Worm (Caenorhabditis elegans) whole organism, L1 larva: ENCODE results near the gene pho-5.

Experiments
- C04F5.9 ChIP-seq: sonication (generic microtip); optimal IDR thresholded peaks from 2 replicates; lab custom pipeline; 2016; ENCODE audit warnings: missing genetic modification characterization, missing compliant biosample characterization
- C16A3.4 ChIP-seq: fragments of 150-350 bp; optimal IDR thresholded peaks from 2 replicates; lab custom pipeline; 2014; ENCODE audit warnings: missing biosample characterization, missing genetic modification characterization
- C34B4.2 ChIP-seq: sonication (generic microtip); optimal IDR thresholded peaks from 2 replicates; lab custom pipeline; 2017; ENCODE audit warnings: mild to moderate bottlenecking, missing genetic modification characterization, missing compliant biosample characterization
- F16B12.6 ChIP-seq: fragments of 150-350 bp; optimal IDR thresholded peaks from 2 replicates; lab custom pipeline; 2014; ENCODE audit warnings: missing biosample characterization, missing genetic modification characterization
- alr-1 ChIP-seq: fragments of 200-800 bp; sonication (Bioruptor generic); optimal IDR thresholded peaks from 2 replicates; lab custom pipeline; 2018; ENCODE audit warnings: borderline replicate concordance, mild to moderate bottlenecking, missing genetic modification characterization, missing compliant biosample characterization
- ama-1 ChIP-seq: fragments of 150-350 bp; optimal IDR thresholded peaks from 2 replicates; lab custom pipeline; 2014
- ceh-88 ChIP-seq: fragments of 200-800 bp; sonication (Bioruptor generic); IDR thresholded peaks from 2 replicates; pipeline ENCODE4 v1.3.6; 2022; ENCODE audit warnings: missing genetic modification characterization, missing compliant biosample characterization
- dpl-1 ChIP-seq, 3 experiments: fragments of 150-350 bp in 2 of 3; sonication (generic microtip) in 1 of 3; optimal IDR thresholded peaks; 2 replicates each; lab custom pipeline; 2014 to 2017; ENCODE audit warnings: missing biosample characterization in 3 of 3, missing genetic modification characterization in 3 of 3, missing genetic modification reagents in 3 of 3
- dsc-1 ChIP-seq: sonication (generic microtip); optimal IDR thresholded peaks from 2 replicates; lab custom pipeline; 2016; ENCODE audit warnings: mild to moderate bottlenecking, missing genetic modification characterization, missing compliant biosample characterization
- efl-1 ChIP-seq, 4 experiments: fragments of 150-350 bp; optimal IDR thresholded peaks in 3 of 4; peaks in 1 of 4; 1 replicate in 1 of 4; 2 replicates in 3 of 4; lab custom pipeline; 2014; ENCODE audit warnings: missing biosample characterization in 2 of 4, missing genetic modification characterization in 2 of 4, missing genetic modification reagents in 2 of 4
- efl-3 ChIP-seq: fragments of 200-800 bp; sonication (Bioruptor generic); optimal IDR thresholded peaks from 2 replicates; lab custom pipeline; 2018; ENCODE audit warnings: mild to moderate bottlenecking, missing genetic modification characterization, missing compliant biosample characterization
- egl-27 ChIP-seq, 2 experiments: fragments of 150-350 bp in 1 of 2; sonication (generic microtip); optimal IDR thresholded peaks; 3 replicates each; lab custom pipeline; 2017 to 2018; ENCODE audit warnings: missing biosample characterization in 2 of 2, missing genetic modification characterization in 2 of 2, missing genetic modification reagents in 2 of 2
- elt-2 ChIP-seq: sonication (generic microtip); optimal IDR thresholded peaks from 2 replicates; lab custom pipeline; 2016; ENCODE audit warnings: missing genetic modification characterization, mild to moderate bottlenecking, inconsistent platforms, missing compliant biosample characterization, missing genetic modification reagents
- elt-3 ChIP-seq, 6 experiments: fragments of 150-350 bp in 1 of 6; sonication (generic microtip); optimal IDR thresholded peaks; 2 replicates each; lab custom pipeline; 2017 to 2018; ENCODE audit warnings: missing biosample characterization in 6 of 6, missing genetic modification characterization in 6 of 6, inconsistent platforms in 1 of 6
- fkh-4 ChIP-seq: sonication (generic microtip); optimal IDR thresholded peaks from 2 replicates; lab custom pipeline; 2016; ENCODE audit warnings: missing compliant biosample characterization, missing genetic modification characterization, borderline replicate concordance
- fos-1 ChIP-seq: fragments of 150-350 bp; optimal IDR thresholded peaks from 2 replicates; lab custom pipeline; 2014; ENCODE audit warnings: missing biosample characterization, missing genetic modification characterization
- hlh-17 ChIP-seq: fragments of 200-800 bp; sonication (Bioruptor generic); optimal IDR thresholded peaks from 2 replicates; lab custom pipeline; 2018; ENCODE audit warnings: missing genetic modification characterization, mild to moderate bottlenecking, missing compliant biosample characterization, moderate library complexity, borderline replicate concordance
- hlh-4 ChIP-seq: sonication (generic microtip); optimal IDR thresholded peaks from 2 replicates; lab custom pipeline; 2016; ENCODE audit warnings: mild to moderate bottlenecking, missing genetic modification characterization, missing compliant biosample characterization
- hpl-2 ChIP-seq: fragments of 150-350 bp; optimal IDR thresholded peaks from 2 replicates; lab custom pipeline; 2014; ENCODE audit warnings: missing biosample characterization, missing genetic modification reagents, missing genetic modification characterization
- jun-1 ChIP-seq: fragments of 150-350 bp; optimal IDR thresholded peaks from 2 replicates; lab custom pipeline; 2014; ENCODE audit warnings: missing biosample characterization, missing genetic modification reagents, missing genetic modification characterization
- lin-35 ChIP-seq, 2 experiments: fragments of 150-350 bp; optimal IDR thresholded peaks; 2 replicates each; lab custom pipeline; 2014; ENCODE audit warnings: missing biosample characterization in 2 of 2, missing genetic modification characterization in 2 of 2, missing genetic modification reagents in 2 of 2
- lir-3 ChIP-seq: sonication (generic microtip); optimal IDR thresholded peaks from 2 replicates; lab custom pipeline; 2016; ENCODE audit warnings: mild to moderate bottlenecking, missing genetic modification characterization, moderate library complexity, missing compliant biosample characterization; ENCODE audit not compliant: poor library complexity
- mdl-1 ChIP-seq, 2 experiments: fragments of 150-350 bp; optimal IDR thresholded peaks; 2 replicates each; lab custom pipeline; 2014 to 2017; ENCODE audit warnings: missing biosample characterization in 2 of 2, missing genetic modification characterization in 2 of 2, inconsistent platforms in 1 of 2
- nhr-20 ChIP-seq: sonication (generic microtip); optimal IDR thresholded peaks from 2 replicates; lab custom pipeline; 2016; ENCODE audit warnings: mild to moderate bottlenecking, missing genetic modification characterization, missing compliant biosample characterization
- nhr-76 ChIP-seq: sonication (generic microtip); optimal IDR thresholded peaks from 2 replicates; lab custom pipeline; 2017; ENCODE audit warnings: missing biosample characterization, missing genetic modification characterization
- nhr-90 ChIP-seq: sonication (generic microtip); optimal IDR thresholded peaks from 2 replicates; lab custom pipeline; 2016; ENCODE audit warnings: mild to moderate bottlenecking, missing genetic modification characterization, missing compliant biosample characterization; ENCODE audit not compliant: poor library complexity
- pax-3 ChIP-seq: fragments of 200-800 bp; sonication (Bioruptor generic); optimal IDR thresholded peaks from 2 replicates; lab custom pipeline; 2018; ENCODE audit warnings: mild to moderate bottlenecking, missing genetic modification characterization, moderate library complexity, missing compliant biosample characterization
- skn-1 ChIP-seq: fragments of 150-350 bp; optimal IDR thresholded peaks from 2 replicates; lab custom pipeline; 2014; ENCODE audit warnings: missing biosample characterization, missing genetic modification characterization
- snu-23 ChIP-seq: sonication (generic microtip); optimal IDR thresholded peaks from 2 replicates; lab custom pipeline; 2016; ENCODE audit warnings: missing genetic modification characterization, missing compliant biosample characterization
- sptf-1 ChIP-seq: fragments of 150-350 bp; optimal IDR thresholded peaks from 2 replicates; lab custom pipeline; 2014; ENCODE audit warnings: missing biosample characterization, missing genetic modification characterization
- swsn-7 ChIP-seq: sonication (generic microtip); optimal IDR thresholded peaks from 2 replicates; lab custom pipeline; 2016; ENCODE audit warnings: missing genetic modification characterization, missing compliant biosample characterization
- tbx-2 ChIP-seq: sonication (generic microtip); optimal IDR thresholded peaks from 2 replicates; lab custom pipeline; 2016; ENCODE audit warnings: missing genetic modification characterization, missing compliant biosample characterization
- tlp-1 ChIP-seq: fragments of 150-350 bp; optimal IDR thresholded peaks from 2 replicates; lab custom pipeline; 2014; ENCODE audit warnings: missing biosample characterization, missing genetic modification characterization
- unc-30 ChIP-seq: sonication (generic microtip); optimal IDR thresholded peaks from 2 replicates; lab custom pipeline; 2017; ENCODE audit warnings: missing biosample characterization, missing genetic modification characterization
- zag-1 ChIP-seq: fragments of 150-350 bp; optimal IDR thresholded peaks from 2 replicates; lab custom pipeline; 2014; ENCODE audit warnings: missing biosample characterization, missing genetic modification characterization
- ztf-11 ChIP-seq, 2 experiments: sonication (generic microtip); optimal IDR thresholded peaks; 2 replicates each; lab custom pipeline; 2016 to 2017; ENCODE audit warnings: missing genetic modification characterization in 2 of 2, missing biosample characterization in 1 of 2, missing compliant biosample characterization in 1 of 2

Gene pho-5

ce11 chrIII:7319390-7319789 lies 33.7 kb upstream of the pho-5 start, which contains the start of gene F56C9.8:
F56C9.8 (minus strand) TSS chrIII:7319509.
- TF ChIP-seq hpl-2 (GFP tag; lab: Kevin White, UChicago) (no peak), efl-1 (optimal IDR thresholded peaks at IDR 0.05; lab: Kevin White, UChicago) (no peak), efl-1 (GFP tag; optimal IDR thresholded peaks at IDR 0.05 in 1 of 2; lab: Kevin White, UChicago) (peak in 1 of 2 experiments; percentile 90)

ce11 chrIII:7317354-7317753 lies 31.7 kb upstream of the pho-5 start:
- TF ChIP-seq efl-1 (optimal IDR thresholded peaks at IDR 0.05; lab: Kevin White, UChicago) (no peak), efl-1 (GFP tag; optimal IDR thresholded peaks at IDR 0.05 in 1 of 2; lab: Kevin White, UChicago) (peak in 1 of 2 experiments; percentile 47), alr-1 (tag; lab: Kevin White, UChicago) (no peak)
- TF ChIP-seq, all 84 proteins: peak for 1

ce11 chrIII:7314927-7315547 lies 29.4 kb upstream of the pho-5 start, which contains the start of gene nspg-6:
nspg-6 (minus strand) TSS chrIII:7314977.
- TF ChIP-seq elt-2 (tag; lab: Kevin White, UChicago) (peak; percentile 14), lin-35 (GFP tag; optimal IDR thresholded peaks at IDR 0.05; lab: Kevin White, UChicago) (no peak)
- TF ChIP-seq, all 84 proteins: peak for 1

DNA sequence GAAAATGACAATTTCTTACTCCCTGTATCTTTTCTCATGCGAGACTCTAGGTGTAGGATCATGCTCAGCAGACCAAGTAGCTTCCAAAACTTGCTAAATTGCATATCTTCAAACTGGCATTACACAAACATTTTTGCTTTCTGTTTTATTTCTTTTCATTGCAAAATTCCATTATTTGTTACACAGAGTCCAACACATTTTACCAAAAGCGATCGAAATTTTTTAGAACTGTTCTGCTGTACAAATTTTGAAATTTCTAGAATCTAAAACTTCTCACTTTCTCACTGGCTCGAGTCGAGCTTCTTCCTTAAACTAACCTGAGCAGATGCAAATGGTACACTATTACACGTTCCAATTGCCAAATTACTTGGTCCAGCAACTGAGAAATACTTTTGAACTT lies 28.8 kb upstream of the pho-5 start:
- TF ChIP-seq nhr-76 (tag; lab: Kevin White, UChicago) (no peak), hlh-4 (tag; lab: Kevin White, UChicago) (no peak), pax-3 (tag; lab: Kevin White, UChicago) (no peak)

- TF ChIP-seq nhr-90 (tag; lab: Kevin White, UChicago) (no peak), C16A3.4 (tag; lab: Kevin White, UChicago) (no peak), dpl-1 (GFP tag; optimal IDR thresholded peaks at IDR 0.05; lab: Kevin White, UChicago) (no peak), ceh-88 (GFP tag; lab: Robert Waterston, UW) (no peak), unc-30 (tag; lab: Kevin White, UChicago) (no peak), fos-1 (tag; lab: Kevin White, UChicago) (no peak)
These were observed 25.1 kb upstream of the pho-5 start, which contains the start of the genes F56C9.6 and F56C9.3 for ce11 chrIII:7310662-7311340. F56C9.6 (minus strand) TSS chrIII:7310773. F56C9.3 (plus strand) TSS chrIII:7311290.

DNA sequence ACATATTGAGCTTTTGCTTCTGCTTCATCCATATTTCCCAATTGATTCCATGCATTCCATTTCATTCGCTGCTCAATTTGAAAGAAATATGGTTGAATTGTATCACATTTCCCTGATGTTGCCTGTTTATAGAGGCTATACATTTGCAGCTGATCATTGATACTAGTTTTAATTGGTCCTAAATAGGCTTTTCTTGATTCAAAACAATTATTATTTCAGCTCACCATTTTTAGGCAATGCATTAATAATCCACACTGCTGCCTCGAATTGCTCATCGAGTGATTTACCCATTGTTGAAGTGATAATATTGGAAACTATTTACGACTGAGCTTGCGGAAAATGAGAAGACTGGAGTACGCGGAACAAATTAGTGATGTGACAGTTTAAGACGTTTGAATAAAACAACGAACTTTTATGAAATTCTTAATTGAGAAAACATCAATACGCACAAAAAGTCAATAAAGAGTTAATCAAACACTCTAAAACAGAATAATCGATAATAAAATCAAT lies 23.0 kb upstream of the pho-5 start, which contains the start of gene acbp-4:
Gene acbp-4, minus strand, starts transcription at position 510 of the 510 bp plus-strand sequence.
- TF ChIP-seq ztf-11 (tag; optimal IDR thresholded peaks at IDR 0.05; lab: Kevin White, UChicago) (no peak), egl-27 (tag; optimal IDR thresholded peaks at IDR 0.05; lab: Kevin White, UChicago) (no peak), swsn-7 (tag; lab: Kevin White, UChicago) (no peak), jun-1 (no peak)

DNA sequence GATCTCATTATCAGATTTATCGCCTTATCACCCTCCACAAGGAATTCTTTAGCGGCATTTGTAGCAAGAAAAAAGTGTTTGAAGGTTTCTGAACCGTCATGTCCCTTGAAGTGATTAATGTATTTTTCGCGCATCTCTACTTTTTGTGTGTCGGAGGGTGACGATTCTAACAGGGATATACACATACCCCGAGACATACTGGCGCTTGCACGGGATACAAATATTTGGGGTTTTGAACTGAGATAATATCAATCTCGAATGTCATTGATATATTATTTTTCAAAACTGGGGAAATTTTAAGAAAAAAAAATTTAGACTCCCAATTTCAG lies 19.9 kb upstream of the pho-5 start:
- TF ChIP-seq fkh-4 (tag; lab: Kevin White, UChicago): no peak
- no peak for TF ChIP-seq C04F5.9 (tag; lab: Kevin White, UChicago)
- no peak for TF ChIP-seq C34B4.2
- peak in 4 of 6 experiments; percentile 20 to 88 (median 44) for TF ChIP-seq elt-3 (tag; optimal IDR thresholded peaks at IDR 0.05; lab: Kevin White, UChicago)
- no peak for TF ChIP-seq C16A3.4 (tag; lab: Kevin White, UChicago)
- no peak for TF ChIP-seq hlh-17
- TF ChIP-seq mdl-1 (tag; optimal IDR thresholded peaks at IDR 0.05; lab: Kevin White, UChicago): peak in 1 of 2 experiments; percentile 5
- no peak for TF ChIP-seq ama-1
- peak; percentile 42 for TF ChIP-seq nhr-20 (tag; lab: Kevin White, UChicago)
- TF ChIP-seq tlp-1 (tag; lab: Kevin White, UChicago): no peak
- TF ChIP-seq snu-23 (GFP tag; lab: Kevin White, UChicago): peak; percentile 41
- no peak for TF ChIP-seq efl-3
- no peak for TF ChIP-seq ztf-11 (tag; optimal IDR thresholded peaks at IDR 0.05; lab: Kevin White, UChicago)
- TF ChIP-seq F16B12.6 (tag; lab: Kevin White, UChicago): no peak
- no peak for TF ChIP-seq unc-30 (tag; lab: Kevin White, UChicago)
- TF ChIP-seq zag-1 (tag; lab: Kevin White, UChicago): no peak
- TF ChIP-seq lir-3 (tag; lab: Kevin White, UChicago): no peak
- no peak for TF ChIP-seq sptf-1 (tag; lab: Kevin White, UChicago)
- TF ChIP-seq skn-1 (tag; lab: Kevin White, UChicago): no peak
- no peak for TF ChIP-seq tbx-2
- TF ChIP-seq dsc-1: no peak
